Worm (Caenorhabditis elegans) whole organism, L2 larva: ENCODE measurements around the gene rab-1.

Source experiments
- R02D3.7 ChIP-seq: fragments of 150-350 bp; optimal IDR thresholded peaks from 2 replicates; lab custom pipeline; 2014; ENCODE audit warnings: missing biosample characterization, missing genetic modification characterization
- ZK546.5 ChIP-seq: sonication (generic microtip); optimal IDR thresholded peaks from 2 replicates; lab custom pipeline; 2017; ENCODE audit warnings: missing biosample characterization, missing genetic modification characterization
- elt-3 ChIP-seq: sonication (generic microtip); optimal IDR thresholded peaks from 2 replicates; lab custom pipeline; 2017; ENCODE audit warnings: missing biosample characterization, missing genetic modification characterization
- fos-1 ChIP-seq: fragments of 150-350 bp; optimal IDR thresholded peaks from 2 replicates; lab custom pipeline; 2014; ENCODE audit warnings: missing biosample characterization, missing genetic modification characterization
- gmeb-1 ChIP-seq: fragments of 150-350 bp; optimal IDR thresholded peaks from 2 replicates; lab custom pipeline; 2014; ENCODE audit warnings: missing biosample characterization, missing genetic modification characterization
- lin-11 ChIP-seq: fragments of 150-350 bp; sonication (generic microtip); optimal IDR thresholded peaks from 2 replicates; lab custom pipeline; 2014; ENCODE audit warnings: missing biosample characterization, missing genetic modification characterization, inconsistent platforms, mixed read lengths
- lsy-2 ChIP-seq, 2 experiments: fragments of 150-350 bp in 1 of 2; sonication (generic microtip) in 1 of 2; optimal IDR thresholded peaks; 2 replicates each; lab custom pipeline; 2014 to 2017; ENCODE audit warnings: missing biosample characterization in 2 of 2, missing genetic modification characterization in 2 of 2
- sem-4 ChIP-seq: fragments of 150-350 bp; optimal IDR thresholded peaks from 2 replicates; lab custom pipeline; 2014; ENCODE audit warnings: missing biosample characterization, missing genetic modification reagents, missing genetic modification characterization
- skn-1 ChIP-seq: sonication (generic microtip); optimal IDR thresholded peaks from 2 replicates; lab custom pipeline; 2017; ENCODE audit warnings: missing biosample characterization, missing genetic modification characterization
- sma-9 ChIP-seq, 2 experiments: fragments of 150-350 bp in 1 of 2; sonication (generic microtip) in 1 of 2; optimal IDR thresholded peaks; 2 replicates each; lab custom pipeline; 2014 to 2016; ENCODE audit warnings: missing genetic modification characterization in 2 of 2, mild to moderate bottlenecking in 1 of 2, missing biosample characterization in 1 of 2, missing compliant biosample characterization in 1 of 2, missing genetic modification reagents in 1 of 2, moderate library complexity in 1 of 2
- snpc-4 ChIP-seq: fragments of 150-350 bp; optimal IDR thresholded peaks from 2 replicates; lab custom pipeline; 2014; ENCODE audit warnings: missing biosample characterization, missing genetic modification characterization
- unc-62 ChIP-seq: fragments of 150-350 bp; optimal IDR thresholded peaks from 2 replicates; lab custom pipeline; 2014; ENCODE audit warnings: missing biosample characterization, missing genetic modification reagents, missing genetic modification characterization
- zag-1 ChIP-seq: fragments of 150-350 bp; optimal IDR thresholded peaks from 2 replicates; lab custom pipeline; 2014; ENCODE audit warnings: missing biosample characterization, missing genetic modification characterization

DNA sequence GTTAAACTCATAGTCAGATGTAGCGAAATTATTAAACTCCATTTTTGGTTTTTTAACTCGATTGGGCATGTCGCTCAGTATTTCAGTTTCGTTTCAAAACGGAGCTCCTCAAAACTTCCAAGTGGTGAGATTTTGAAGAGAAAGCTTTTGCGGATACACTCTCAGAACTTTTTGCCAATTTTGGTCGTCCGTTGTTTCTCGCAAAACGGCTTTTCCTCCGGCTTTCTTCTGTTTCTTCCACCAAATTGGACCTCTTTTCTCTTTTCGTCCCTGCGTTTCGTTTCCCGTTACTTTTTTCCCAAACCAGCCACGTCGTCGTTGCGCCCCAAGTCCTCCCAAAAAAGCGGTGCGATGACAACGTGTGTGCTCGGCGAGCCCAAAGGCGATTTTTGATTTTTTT lies 3.7 kb downstream of the rab-1 start, which contains the start of gene C39F7.1:
- TF ChIP-seq skn-1 (tag; lab: Kevin White, UChicago) = no peak
- TF ChIP-seq snpc-4 (tag; lab: Kevin White, UChicago) = no peak
- no peak for TF ChIP-seq unc-62 (GFP tag; lab: Kevin White, UChicago)
- no peak for TF ChIP-seq lin-11 (tag; lab: Kevin White, UChicago)
- TF ChIP-seq sma-9 (GFP tag; optimal IDR thresholded peaks at IDR 0.05; lab: Kevin White, UChicago) = no peak
- TF ChIP-seq sma-9 (tag; optimal IDR thresholded peaks at IDR 0.05; lab: Kevin White, UChicago) = no peak
- TF ChIP-seq R02D3.7 (tag; lab: Kevin White, UChicago) = no peak
- no peak for TF ChIP-seq lsy-2 (tag; optimal IDR thresholded peaks at IDR 0.05; lab: Kevin White, UChicago)
- TF ChIP-seq gmeb-1 (tag; lab: Kevin White, UChicago) = no peak
- no peak for TF ChIP-seq zag-1 (tag; lab: Kevin White, UChicago)
- TF ChIP-seq ZK546.5 (tag; lab: Kevin White, UChicago) = no peak
- TF ChIP-seq elt-3 (tag; lab: Kevin White, UChicago) = no peak
- no peak for TF ChIP-seq fos-1
- TF ChIP-seq sem-4 = no peak
